Worm (Caenorhabditis elegans) whole organism, early embryonic: ENCODE measurements around the gene moa-1.

Experiments
- hmbx-1 ChIP-seq: sonication (generic microtip); optimal IDR thresholded peaks from 2 replicates; lab custom pipeline; 2016; ENCODE audit warnings: mild to moderate bottlenecking, missing genetic modification characterization, missing compliant biosample characterization
- scrt-1 ChIP-seq: fragments of 200-800 bp; sonication (Bioruptor generic); IDR thresholded peaks from 2 replicates; pipeline ENCODE4 v1.3.6; 2022; ENCODE audit warnings: missing genetic modification characterization, missing compliant biosample characterization

DNA sequence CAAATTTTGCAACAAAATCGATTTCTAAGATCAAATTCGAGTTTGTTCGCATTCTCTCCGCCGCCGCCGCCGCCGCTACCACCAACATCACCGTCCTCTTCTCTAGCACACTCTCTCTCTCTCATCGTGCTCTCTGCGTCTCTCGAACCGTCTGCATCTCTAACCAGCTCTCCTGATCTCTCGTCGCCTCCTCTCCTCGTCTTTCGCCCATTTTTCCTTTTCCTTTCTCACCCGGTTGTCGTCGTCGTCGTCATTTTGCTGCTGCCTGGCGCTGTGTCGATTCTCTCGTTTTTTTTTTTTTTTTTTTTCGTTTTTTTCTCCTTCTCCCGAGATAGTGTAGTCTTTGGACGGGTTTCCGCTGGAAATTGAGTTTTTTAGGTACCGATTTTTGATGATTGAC is 43.2 kb downstream of the moa-1 start:
- TF ChIP-seq hmbx-1 (no peak), scrt-1 (GFP tag; lab: Robert Waterston, UW) (no peak)
